Fruit fly (Drosophila melanogaster) whole organism, prepupa: ENCODE data around the gene CG3164.

Experiments used
- Lpt ChIP-seq: fragments of 200-800 bp; sonication (Bioruptor generic); optimal IDR thresholded peaks from 3 replicates; lab custom pipeline; 2016; ENCODE audit warnings: missing biosample characterization, missing genetic modification characterization
- achi ChIP-seq: fragments of 200-800 bp; sonication (Bioruptor generic); optimal IDR thresholded peaks from 3 replicates; lab custom pipeline; 2016; ENCODE audit warnings: missing biosample characterization, missing genetic modification characterization
- dac ChIP-seq: fragments of 200-800 bp; sonication (Bioruptor generic); optimal IDR thresholded peaks from 2 replicates; lab custom pipeline; 2017; ENCODE audit warnings: missing biosample characterization, mild to moderate bottlenecking, missing genetic modification characterization
- fd59A ChIP-seq: fragments of 200-800 bp; sonication (Bioruptor generic); optimal IDR thresholded peaks from 2 replicates; lab custom pipeline; 2017; ENCODE audit warnings: missing biosample characterization, mild to moderate bottlenecking, missing genetic modification characterization, missing genetic modification reagents

DNA sequence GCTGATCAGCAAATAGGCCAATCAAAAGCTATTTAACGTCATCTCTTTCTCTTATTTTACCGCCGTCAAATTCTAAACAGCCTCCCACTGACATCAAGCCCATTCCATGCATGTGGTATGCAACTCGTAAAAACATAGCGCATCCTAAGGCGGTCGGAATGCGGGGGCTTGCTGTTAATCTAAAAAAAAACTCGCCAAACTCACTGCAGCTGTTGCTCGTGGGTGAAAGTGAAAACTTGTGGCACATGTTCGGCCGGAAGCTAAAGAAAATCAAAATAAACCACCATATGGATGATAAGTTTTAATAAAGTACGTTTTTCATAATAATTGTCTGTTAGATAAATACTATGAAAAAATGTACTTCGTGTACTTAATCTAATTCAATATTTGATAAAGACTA lies 36.5 kb downstream of the CG3164 start:
- TF ChIP-seq Lpt (GFP tag; lab: Kevin White, UChicago), result no peak
- no peak for TF ChIP-seq achi
- no peak for TF ChIP-seq fd59A (GFP tag; lab: Kevin White, UChicago)
- no peak for TF ChIP-seq dac (GFP tag; lab: Kevin White, UChicago)
